Fruit fly (Drosophila melanogaster): Measurements from ENCODE around the gene Usp14.

The Usp14 gene

dm6 chr2L:10321036-10321583 lies 6.9 kb upstream of the Usp14 start:
- TF ChIP-seq esn (GFP tag; optimal IDR thresholded peaks at IDR 0.05), result no peak
- no peak for TF ChIP-seq dac (GFP tag; optimal IDR thresholded peaks at IDR 0.05)
- no peak for TF ChIP-seq CG8319 (GFP tag; optimal IDR thresholded peaks at IDR 0.05)
- TF ChIP-seq CG32006 (GFP tag; optimal IDR thresholded peaks at IDR 0.05), result no peak
- no peak for TF ChIP-seq CG11902 (GFP tag; optimal IDR thresholded peaks at IDR 0.05)
- TF ChIP-seq Eip93F (GFP tag; optimal IDR thresholded peaks at IDR 0.05), result no peak
- peak; percentile 9 for TF ChIP-seq cyc (GFP tag; optimal IDR thresholded peaks at IDR 0.05)
- TF ChIP-seq CG8119 (GFP tag; IDR thresholded peaks at IDR 0.05), result no peak
- TF ChIP-seq eg (GFP tag; IDR thresholded peaks at IDR 0.05), result no peak
- TF ChIP-seq Hr38 (GFP tag; optimal IDR thresholded peaks at IDR 0.05), result no peak
- no peak for TF ChIP-seq topi (GFP tag; optimal IDR thresholded peaks at IDR 0.05)
- TF ChIP-seq Blimp-1 (GFP tag; optimal IDR thresholded peaks at IDR 0.05), result no peak
- no peak for TF ChIP-seq CG6808 (GFP tag; optimal IDR thresholded peaks at IDR 0.05)
- TF ChIP-seq fkh (GFP tag; optimal IDR thresholded peaks at IDR 0.05), result peak; percentile 85
- TF ChIP-seq Eip78C (GFP tag), result peak; percentile 71
- TF ChIP-seq CG1621 (tag; optimal IDR thresholded peaks at IDR 0.05), result no peak
- TF ChIP-seq OdsH (GFP tag; optimal IDR thresholded peaks at IDR 0.05), result no peak
- no peak for TF ChIP-seq CG8632 (GFP tag; optimal IDR thresholded peaks at IDR 0.05)
- TF ChIP-seq CG11294 (GFP tag; IDR thresholded peaks at IDR 0.05), result no peak
- TF ChIP-seq Smox (GFP tag; optimal IDR thresholded peaks at IDR 0.05), result no peak
- TF ChIP-seq CG16779 (tag; optimal IDR thresholded peaks at IDR 0.05), result no peak

- TF ChIP-seq Sox14 (GFP tag; optimal IDR thresholded peaks at IDR 0.05) (no peak), CG3032 (tag; optimal IDR thresholded peaks at IDR 0.05) (no peak), fkh (GFP tag; optimal IDR thresholded peaks at IDR 0.05) (no peak), Eip93F (GFP tag; optimal IDR thresholded peaks at IDR 0.05) (peak; percentile 27), Blimp-1 (GFP tag; optimal IDR thresholded peaks at IDR 0.05) (no peak), dac (GFP tag; optimal IDR thresholded peaks at IDR 0.05) (no peak), CG6854 (GFP tag; optimal IDR thresholded peaks at IDR 0.05) (no peak), topi (GFP tag; optimal IDR thresholded peaks at IDR 0.05) (no peak), vri (GFP tag; optimal IDR thresholded peaks at IDR 0.05) (peak; percentile 94)
These were observed 6.1 kb upstream of the Usp14 start for dm6 chr2L:10320174-10320775.

- TF ChIP-seq Lpt (GFP tag; optimal IDR thresholded peaks at IDR 0.05), result no peak
- no peak for TF ChIP-seq CG6792 (GFP tag; optimal IDR thresholded peaks at IDR 0.05)
- no peak for TF ChIP-seq CG8632 (GFP tag; optimal IDR thresholded peaks at IDR 0.05)
- no peak for TF ChIP-seq achi (GFP tag; optimal IDR thresholded peaks at IDR 0.05)
- TF ChIP-seq CG6808 (GFP tag; optimal IDR thresholded peaks at IDR 0.05), result no peak
- TF ChIP-seq Gug (GFP tag; IDR thresholded peaks at IDR 0.05), result no peak
- TF ChIP-seq CG8319 (GFP tag; optimal IDR thresholded peaks at IDR 0.05), result no peak
- TF ChIP-seq Blimp-1 (GFP tag; optimal IDR thresholded peaks at IDR 0.05), result no peak
- no peak for TF ChIP-seq vri (GFP tag; optimal IDR thresholded peaks at IDR 0.05)
- no peak for TF ChIP-seq CG6854 (GFP tag; optimal IDR thresholded peaks at IDR 0.05)
- no peak for TF ChIP-seq fd59A (GFP tag; optimal IDR thresholded peaks at IDR 0.05)
These were observed 1.7 kb upstream of the Usp14 start for dm6 chr2L:10315888-10316287.

dm6 chr2L:10311822-10312221 lies 2.4 kb downstream of the Usp14 start:
- TF ChIP-seq topi (GFP tag; optimal IDR thresholded peaks at IDR 0.05), result no peak
- peak; percentile 69 for TF ChIP-seq fkh (GFP tag; optimal IDR thresholded peaks at IDR 0.05)

- TF ChIP-seq CG15336 (GFP tag; IDR thresholded peaks at IDR 0.05) (no peak), CG31627 (GFP tag; optimal IDR thresholded peaks at IDR 0.05) (no peak), topi (GFP tag; optimal IDR thresholded peaks at IDR 0.05) (peak; percentile 1), fd85E (GFP tag; optimal IDR thresholded peaks at IDR 0.05) (no peak), fkh (GFP tag; optimal IDR thresholded peaks at IDR 0.05) (no peak), OdsH (GFP tag; optimal IDR thresholded peaks at IDR 0.05) (no peak), Hr39 (GFP tag; optimal IDR thresholded peaks at IDR 0.05) (no peak), esn (GFP tag; optimal IDR thresholded peaks at IDR 0.05) (peak; percentile 3), spab (GFP tag; optimal IDR thresholded peaks at IDR 0.05) (no peak), CG10631 (GFP tag; optimal IDR thresholded peaks at IDR 0.05) (no peak)
These were observed 3.4 kb downstream of the Usp14 start, which contains the start of gene Cdk5alpha for dm6 chr2L:10310614-10311382. Cdk5alpha (minus strand) TSS chr2L:10310956.

All from whole organism, prepupa.